Worm (Caenorhabditis elegans): ENCODE results near the gene F49E10.2.

DNA sequence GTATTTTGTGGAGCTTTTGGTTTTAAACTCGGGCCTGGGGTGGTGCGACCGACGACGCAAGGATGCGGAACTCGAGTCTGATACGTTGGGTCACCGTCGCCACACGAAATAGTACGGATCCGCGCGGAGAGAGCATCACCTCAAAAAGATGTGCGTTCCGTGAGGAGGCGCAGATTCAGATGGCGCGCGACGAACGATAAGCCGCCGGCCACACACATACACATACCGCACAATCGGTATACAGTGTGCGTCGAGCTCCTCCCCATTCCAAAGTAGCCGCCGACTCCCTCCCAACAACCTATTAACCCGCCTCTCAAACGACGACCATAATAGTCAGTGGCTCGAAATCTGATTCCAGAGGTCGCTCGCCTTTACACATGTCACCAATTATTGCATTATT is at the start of gene F49E10.2:
- TF ChIP-seq unc-55 (GFP tag; optimal IDR thresholded peaks at IDR 0.05) = no peak
- no peak for TF ChIP-seq zag-1 (tag; optimal IDR thresholded peaks at IDR 0.05)
